Worm (Caenorhabditis elegans): Measurements from ENCODE around the gene pdha-1.

Gene pdha-1

ce11 chrII:8039416-8039815 lies 26.7 kb upstream of the pdha-1 start, which contains the start of the genes ubh-4 and algn-6 (continued):
- TF ChIP-seq mep-1 (tag; optimal IDR thresholded peaks at IDR 0.05) (peak; percentile 57), nhr-6 (tag; optimal IDR thresholded peaks at IDR 0.05) (peak; percentile 80), ZK337.2 (GFP tag; IDR thresholded peaks at IDR 0.05) (0 out of 2 replicates have a peak, but pooled peaks have one; percentile 4), lin-38 (GFP tag; IDR thresholded peaks at IDR 0.05) (peak; percentile 95), nhr-77 (tag; optimal IDR thresholded peaks at IDR 0.05) (peak; percentile 48), daf-16 (GFP tag; optimal IDR thresholded peaks at IDR 0.05) (no peak), daf-16 (tag; optimal IDR thresholded peaks at IDR 0.05) (peak; percentile 38), dpl-1 (GFP tag; optimal IDR thresholded peaks at IDR 0.05) (peak; percentile 63), hlh-30 (tag; optimal IDR thresholded peaks at IDR 0.05; ENCODE audit: insufficient read depth) (peak; percentile 12), nhr-42 (GFP tag; IDR thresholded peaks at IDR 0.05) (no peak), lsy-2 (tag; optimal IDR thresholded peaks at IDR 0.05) (peak; percentile 38 to 95), mxl-3 (GFP tag; optimal IDR thresholded peaks at IDR 0.05) (peak; percentile 38), dmd-6 (GFP tag; IDR thresholded peaks at IDR 0.05) (peak; percentile 27; the same call in 1 of the 2 replicates), set-16 (GFP tag; IDR thresholded peaks at IDR 0.05) (no peak)

DNA sequence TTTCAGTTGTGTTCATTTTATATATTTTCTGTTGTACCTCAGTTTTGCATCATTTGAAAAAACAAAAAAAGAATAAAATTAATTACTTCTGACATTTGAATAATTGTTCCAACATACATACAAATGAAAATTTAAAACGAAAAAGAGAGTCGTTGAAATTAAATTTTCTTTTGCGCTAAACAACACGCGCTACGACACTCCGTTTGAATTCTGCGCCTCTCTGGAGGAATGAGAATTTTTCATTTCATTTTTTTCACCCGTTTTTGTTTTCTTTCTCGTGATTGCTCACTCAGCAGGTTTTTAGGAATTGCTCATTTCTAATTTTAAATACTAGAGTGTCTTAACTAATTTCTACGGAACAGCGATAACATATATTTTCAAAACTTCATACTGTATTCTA lies 24.4 kb upstream of the pdha-1 start:
- TF ChIP-seq nhr-48 (tag; optimal IDR thresholded peaks at IDR 0.05) (no peak), ceh-44 (GFP tag; IDR thresholded peaks at IDR 0.05) (no peak), unc-130 (GFP tag; optimal IDR thresholded peaks at IDR 0.05) (no peak), dmd-8 (GFP tag; IDR thresholded peaks at IDR 0.05) (no peak), hif-1 (tag; optimal IDR thresholded peaks at IDR 0.05) (no peak), hlh-30 (tag; optimal IDR thresholded peaks at IDR 0.05; ENCODE audit: insufficient read depth) (peak; percentile 70), egl-43 (GFP tag; IDR thresholded peaks at IDR 0.05) (no peak), ceh-82 (tag; optimal IDR thresholded peaks at IDR 0.05) (no peak), daf-19 (GFP tag; conservative IDR thresholded peaks at IDR 0.05) (no peak), lsy-2 (tag; optimal IDR thresholded peaks at IDR 0.05) (peak in 1 of 2 experiments; percentile 74), nhr-11 (tag; optimal IDR thresholded peaks at IDR 0.05) (no peak), attf-4 (tag; optimal IDR thresholded peaks at IDR 0.05) (no peak), lin-38 (GFP tag; IDR thresholded peaks at IDR 0.05) (peak; percentile 57), Y48G9A.11 (GFP tag; IDR thresholded peaks at IDR 0.05) (0 out of 2 replicates have a peak, but pooled peaks have one; percentile 37), lin-13 (GFP tag; optimal IDR thresholded peaks at IDR 0.05) (no peak), set-16 (GFP tag; IDR thresholded peaks at IDR 0.05) (no peak), fkh-10 (GFP tag; optimal IDR thresholded peaks at IDR 0.05) (no peak), lin-15B (tag; optimal IDR thresholded peaks at IDR 0.05) (no peak), ztf-11 (tag; optimal IDR thresholded peaks at IDR 0.05) (no peak), Y105C5A.15 (GFP tag; IDR thresholded peaks at IDR 0.05) (no peak), jun-1 (tag; optimal IDR thresholded peaks at IDR 0.05) (no peak), F49E8.2 (tag; optimal IDR thresholded peaks at IDR 0.05; ENCODE audit: borderline replicate concordance) (no peak), dmd-6 (GFP tag; IDR thresholded peaks at IDR 0.05) (no peak), aha-1 (tag) (peak; percentile 50), mes-2 (tag; optimal IDR thresholded peaks at IDR 0.05; ENCODE audit: poor library complexity, severe bottlenecking) (peak; percentile 39), T20F7.1 (GFP tag; optimal IDR thresholded peaks at IDR 0.05) (peak; percentile 96), nhr-6 (tag; optimal IDR thresholded peaks at IDR 0.05) (peak; percentile 9), ceh-28 (tag; optimal IDR thresholded peaks at IDR 0.05) (no peak), gei-8 (GFP tag; optimal IDR thresholded peaks at IDR 0.05) (no peak), zfp-2 (tag; optimal IDR thresholded peaks at IDR 0.05) (no peak), dpl-1 (GFP tag; optimal IDR thresholded peaks at IDR 0.05) (peak; percentile 26), nhr-42 (GFP tag; IDR thresholded peaks at IDR 0.05) (no peak), R02D3.7 (tag; optimal IDR thresholded peaks at IDR 0.05) (no peak), lin-29 (GFP tag; IDR thresholded peaks at IDR 0.05) (no peak), nhr-28 (tag; optimal IDR thresholded peaks at IDR 0.05) (no peak)
